Worm (Caenorhabditis elegans) whole organism, mixed stage, embryonic: ENCODE results near the gene ttr-28.

ENCODE experiments used
- ces-1 ChIP-seq: fragments of 150-350 bp; optimal IDR thresholded peaks from 2 replicates; lab custom pipeline; 2014; ENCODE audit warnings: missing biosample characterization, missing genetic modification reagents, missing genetic modification characterization
- hlh-1 ChIP-seq: fragments of 150-350 bp; optimal IDR thresholded peaks from 2 replicates; lab custom pipeline; 2014; ENCODE audit warnings: missing biosample characterization, missing genetic modification reagents, missing genetic modification characterization
- lsy-2 ChIP-seq: fragments of 150-350 bp; optimal IDR thresholded peaks from 2 replicates; lab custom pipeline; 2014; ENCODE audit warnings: missing biosample characterization, missing genetic modification characterization
- nhr-12 ChIP-seq: fragments of 150-350 bp; optimal IDR thresholded peaks from 2 replicates; lab custom pipeline; 2014; ENCODE audit warnings: missing biosample characterization, missing genetic modification characterization
- nhr-237 ChIP-seq: fragments of 150-350 bp; optimal IDR thresholded peaks from 2 replicates; lab custom pipeline; 2014; ENCODE audit warnings: missing biosample characterization, missing genetic modification characterization
- snpc-4 ChIP-seq: fragments of 150-350 bp; optimal IDR thresholded peaks from 2 replicates; lab custom pipeline; 2014; ENCODE audit warnings: missing biosample characterization, missing genetic modification characterization
- sptf-1 ChIP-seq: sonication (generic microtip); optimal IDR thresholded peaks from 2 replicates; lab custom pipeline; 2017; ENCODE audit warnings: mild to moderate bottlenecking, missing genetic modification characterization, moderate library complexity, missing compliant biosample characterization
- unc-39 ChIP-seq: fragments of 150-350 bp; optimal IDR thresholded peaks from 2 replicates; lab custom pipeline; 2014; ENCODE audit warnings: missing biosample characterization, missing genetic modification characterization
- unc-62 ChIP-seq: fragments of 150-350 bp; optimal IDR thresholded peaks from 2 replicates; lab custom pipeline; 2014; ENCODE audit warnings: missing biosample characterization, missing genetic modification reagents, missing genetic modification characterization

DNA sequence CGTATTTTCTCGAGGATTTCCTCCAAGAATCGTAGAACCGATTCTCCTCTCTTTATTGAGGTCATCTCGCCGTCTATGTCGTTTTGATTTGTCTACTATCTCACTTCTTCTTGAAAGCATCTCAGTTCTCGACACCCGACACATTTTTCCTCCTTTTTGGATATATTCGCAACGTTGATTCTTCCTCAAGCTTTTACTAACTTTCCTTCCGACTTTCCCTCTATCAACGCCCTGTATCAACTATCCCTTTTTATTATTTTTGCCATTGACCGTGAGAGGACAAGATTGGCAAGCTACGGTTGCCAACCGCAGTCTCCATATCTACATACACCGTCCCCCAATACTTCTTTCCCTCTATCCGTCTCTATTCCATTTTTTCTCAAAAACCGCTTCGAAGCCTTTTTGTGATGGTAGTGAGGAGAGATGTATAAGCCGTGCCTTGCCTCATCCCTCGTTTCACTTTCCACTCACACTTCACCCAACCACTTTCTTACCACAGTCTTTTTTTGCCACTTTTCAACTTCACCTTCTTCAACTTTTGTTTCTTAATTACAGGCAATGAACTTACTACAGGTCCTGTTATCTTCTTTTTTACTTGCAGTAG, 24.1 kb upstream of the ttr-28 start, which contains the start of gene T16G1.2:
- no peak for TF ChIP-seq nhr-237 (tag; lab: Kevin White, UChicago)
- no peak for TF ChIP-seq lsy-2 (tag; lab: Kevin White, UChicago)
- TF ChIP-seq snpc-4 (tag; lab: Kevin White, UChicago) = no peak
- no peak for TF ChIP-seq hlh-1 (tag; lab: Kevin White, UChicago)
- TF ChIP-seq unc-62 (GFP tag; lab: Kevin White, UChicago) = no peak
- TF ChIP-seq sptf-1 (tag; lab: Kevin White, UChicago) = no peak
- no peak for TF ChIP-seq nhr-12 (tag; lab: Kevin White, UChicago)
- no peak for TF ChIP-seq unc-39 (tag; lab: Kevin White, UChicago)
- no peak for TF ChIP-seq ces-1 (GFP tag; lab: Kevin White, UChicago)
